Worm (Caenorhabditis elegans) whole organism, L4 larva: ENCODE measurements around the gene his-60.

Source experiments
- ceh-82 ChIP-seq: sonication (generic microtip); optimal IDR thresholded peaks from 2 replicates; lab custom pipeline; 2017; ENCODE audit warnings: missing biosample characterization, missing genetic modification characterization
- hlh-30 ChIP-seq: sonication (generic microtip); optimal IDR thresholded peaks from 2 replicates; lab custom pipeline; 2017; ENCODE audit warnings: antibody characterized with exemption, mild to moderate bottlenecking, missing genetic modification characterization, missing compliant biosample characterization; ENCODE audit not compliant: insufficient read depth
- sdz-12 ChIP-seq: fragments of 200-800 bp; sonication (Bioruptor generic); optimal IDR thresholded peaks from 2 replicates; lab custom pipeline; 2018; ENCODE audit warnings: mild to moderate bottlenecking, missing genetic modification characterization, missing compliant biosample characterization
- unc-39 ChIP-seq: sonication (generic microtip); optimal IDR thresholded peaks from 2 replicates; lab custom pipeline; 2017; ENCODE audit warnings: missing biosample characterization, missing genetic modification characterization

- TF ChIP-seq hlh-30 (no peak), sdz-12 (GFP tag; lab: Kevin White, UChicago) (no peak), unc-39 (tag; lab: Kevin White, UChicago) (no peak), ceh-82 (no peak)
Measured at ce11 chrIV:7469782-7470413, 17.9 kb downstream of the his-60 start, which contains the start of gene F55G1.7.
